Fruit fly (Drosophila melanogaster): ENCODE results near the gene CG14551.

DNA sequence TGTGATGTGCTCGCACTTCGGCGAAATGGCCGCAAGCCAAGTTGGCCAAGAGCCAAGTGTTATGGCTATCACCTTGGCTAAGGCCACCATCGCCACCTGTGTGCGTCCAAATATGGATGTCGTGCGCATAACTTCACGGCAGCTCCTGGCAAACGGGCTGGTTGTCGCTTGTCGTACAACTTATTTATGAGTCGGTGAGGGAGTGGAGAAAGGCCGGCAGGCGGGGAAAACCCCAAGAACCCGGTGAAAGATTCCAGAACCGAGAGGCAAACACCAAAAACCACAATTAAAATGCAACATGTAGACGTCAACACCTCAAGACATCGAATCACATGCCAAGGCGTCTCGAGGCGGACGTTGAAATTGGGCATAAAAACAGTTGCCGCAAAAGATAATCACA, 50.5 kb downstream of the CG14551 start:
- TF ChIP-seq CG32767 (GFP tag; IDR thresholded peaks at IDR 0.05) = no peak
- no peak for TF ChIP-seq CG15696 (tag; optimal IDR thresholded peaks at IDR 0.05)
- no peak for TF ChIP-seq YL-1 (GFP tag; optimal IDR thresholded peaks at IDR 0.05)
- no peak for TF ChIP-seq CG10565 (GFP tag; optimal IDR thresholded peaks at IDR 0.05)
- no peak for TF ChIP-seq CG8359 (GFP tag; optimal IDR thresholded peaks at IDR 0.05; ENCODE audit: borderline replicate concordance)
- no peak for TF ChIP-seq CG16815 (GFP tag; optimal IDR thresholded peaks at IDR 0.05)
- TF ChIP-seq bowl (GFP tag; IDR thresholded peaks at IDR 0.05) = no peak
- TF ChIP-seq HLH4C (GFP tag; IDR thresholded peaks at IDR 0.05; ENCODE audit: partially characterized antibody) = no peak
- no peak for TF ChIP-seq ro (GFP tag; IDR thresholded peaks at IDR 0.05)
- TF ChIP-seq Elba2 (GFP tag; optimal IDR thresholded peaks at IDR 0.05) = no peak
- TF ChIP-seq seq (GFP tag; IDR thresholded peaks at IDR 0.05) = no peak
- TF ChIP-seq wek (GFP tag; optimal IDR thresholded peaks at IDR 0.05) = no peak

All from whole organism, embryonic.